Fruit fly (Drosophila melanogaster) whole organism, prepupa: ENCODE results near the gene CG45218.

Experiments
- CG31627 ChIP-seq: fragments of 200-800 bp; sonication (Bioruptor generic); optimal IDR thresholded peaks from 3 replicates; lab custom pipeline; 2016; ENCODE audit warnings: missing biosample characterization, missing genetic modification characterization
- Lpt ChIP-seq: fragments of 200-800 bp; sonication (Bioruptor generic); optimal IDR thresholded peaks from 3 replicates; lab custom pipeline; 2016; ENCODE audit warnings: missing biosample characterization, missing genetic modification characterization
- eg ChIP-seq: fragments of 200-800 bp; sonication (Bioruptor generic); IDR thresholded peaks from 3 replicates; pipeline ENCODE4 v1.3.6; 2022; ENCODE audit warnings: missing biosample characterization, missing genetic modification characterization
- pdm3 ChIP-seq: fragments of 200-800 bp; sonication (Bioruptor generic); optimal IDR thresholded peaks from 3 replicates; lab custom pipeline; 2016; ENCODE audit warnings: missing biosample characterization, missing genetic modification characterization
- spab ChIP-seq: fragments of 200-800 bp; sonication (Bioruptor generic); optimal IDR thresholded peaks from 2 replicates; lab custom pipeline; 2017; ENCODE audit warnings: missing biosample characterization, mild to moderate bottlenecking, missing genetic modification characterization, missing genetic modification reagents

DNA sequence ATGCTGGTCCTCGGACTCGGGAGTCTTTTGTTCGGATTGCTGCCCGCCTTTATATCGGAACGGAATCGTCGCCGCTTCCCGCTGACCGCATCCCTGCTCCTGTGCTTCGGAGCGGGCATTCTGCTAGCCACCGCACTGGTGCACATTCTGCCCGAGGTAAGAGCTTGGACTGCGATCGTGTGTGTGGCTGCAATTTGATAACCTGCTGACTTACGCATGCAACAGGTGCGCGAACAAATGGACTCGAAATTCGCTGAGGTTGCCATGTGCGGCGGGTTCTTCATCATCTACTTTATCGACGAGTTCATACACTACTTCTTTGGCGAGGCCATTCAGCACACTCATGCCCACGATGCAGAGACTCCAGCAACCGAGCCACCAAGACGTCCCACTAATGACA, 21.7 kb downstream of the CG45218 start:
- TF ChIP-seq pdm3 (GFP tag; lab: Kevin White, UChicago), result no peak
- no peak for TF ChIP-seq eg (GFP tag; lab: Robert Waterston, UW)
- TF ChIP-seq spab (GFP tag; lab: Kevin White, UChicago), result no peak
- TF ChIP-seq Lpt (GFP tag; lab: Kevin White, UChicago), result no peak
- no peak for TF ChIP-seq CG31627 (GFP tag; lab: Kevin White, UChicago)
